Fruit fly (Drosophila melanogaster) whole organism, adult: ENCODE results near the gene CG3021.

Source experiments
- CG11617 ChIP-seq: fragments of 200-800 bp; sonication (Bioruptor generic); optimal IDR thresholded peaks from 2 replicates; lab custom pipeline; 2017; ENCODE audit warnings: mild to moderate bottlenecking, missing biosample characterization, missing genetic modification reagents, missing genetic modification characterization
- CG14711 ChIP-seq: fragments of 200-800 bp; sonication (Bioruptor generic); optimal IDR thresholded peaks from 2 replicates; lab custom pipeline; 2018; ENCODE audit warnings: missing biosample characterization, mild to moderate bottlenecking, missing genetic modification characterization, moderate library complexity
- CG1620 ChIP-seq: fragments of 200-800 bp; sonication (Bioruptor generic); optimal IDR thresholded peaks from 2 replicates; lab custom pipeline; 2016; ENCODE audit warnings: missing biosample characterization, missing genetic modification characterization
- CG33017 ChIP-seq: fragments of 200-800 bp; sonication (Bioruptor generic); optimal IDR thresholded peaks from 2 replicates; lab custom pipeline; 2018; ENCODE audit warnings: missing biosample characterization, mild to moderate bottlenecking, missing genetic modification characterization, moderate library complexity
- CG5204 ChIP-seq: fragments of 200-800 bp; sonication (Bioruptor generic); optimal IDR thresholded peaks from 2 replicates; lab custom pipeline; 2016; ENCODE audit warnings: missing biosample characterization, missing genetic modification characterization
- CG7045 ChIP-seq: fragments of 200-800 bp; sonication (Bioruptor generic); optimal IDR thresholded peaks from 2 replicates; lab custom pipeline; 2017; ENCODE audit warnings: missing biosample characterization, mild to moderate bottlenecking, missing genetic modification characterization
- CG7101 ChIP-seq: fragments of 200-800 bp; sonication (Bioruptor generic); optimal IDR thresholded peaks from 2 replicates; lab custom pipeline; 2018; ENCODE audit warnings: missing biosample characterization, mild to moderate bottlenecking, missing genetic modification characterization, moderate library complexity
- Clk ChIP-seq: fragments of 200-800 bp; sonication (Bioruptor generic); optimal IDR thresholded peaks from 2 replicates; lab custom pipeline; 2017; ENCODE audit warnings: missing biosample characterization, missing genetic modification characterization
- Crg-1 ChIP-seq: fragments of 200-800 bp; sonication (Bioruptor generic); optimal IDR thresholded peaks from 2 replicates; lab custom pipeline; 2016; ENCODE audit warnings: missing biosample characterization, missing genetic modification characterization
- Hr96 ChIP-seq: fragments of 200-800 bp; sonication (Bioruptor generic); optimal IDR thresholded peaks from 2 replicates; lab custom pipeline; 2016; ENCODE audit warnings: missing biosample characterization, missing genetic modification characterization
- bab1 ChIP-seq: fragments of 200-800 bp; sonication (Bioruptor generic); optimal IDR thresholded peaks from 3 replicates; lab custom pipeline; 2019; ENCODE audit warnings: missing biosample characterization, mild to moderate bottlenecking, missing genetic modification characterization, moderate library complexity
- cic ChIP-seq: fragments of 200-800 bp; sonication (Bioruptor generic); optimal IDR thresholded peaks from 2 replicates; lab custom pipeline; 2017; ENCODE audit warnings: missing biosample characterization, mild to moderate bottlenecking, missing genetic modification characterization, moderate library complexity
- toe ChIP-seq: fragments of 200-800 bp; sonication (Bioruptor generic); optimal IDR thresholded peaks from 2 replicates; lab custom pipeline; 2016; ENCODE audit warnings: missing biosample characterization, missing genetic modification characterization

DNA sequence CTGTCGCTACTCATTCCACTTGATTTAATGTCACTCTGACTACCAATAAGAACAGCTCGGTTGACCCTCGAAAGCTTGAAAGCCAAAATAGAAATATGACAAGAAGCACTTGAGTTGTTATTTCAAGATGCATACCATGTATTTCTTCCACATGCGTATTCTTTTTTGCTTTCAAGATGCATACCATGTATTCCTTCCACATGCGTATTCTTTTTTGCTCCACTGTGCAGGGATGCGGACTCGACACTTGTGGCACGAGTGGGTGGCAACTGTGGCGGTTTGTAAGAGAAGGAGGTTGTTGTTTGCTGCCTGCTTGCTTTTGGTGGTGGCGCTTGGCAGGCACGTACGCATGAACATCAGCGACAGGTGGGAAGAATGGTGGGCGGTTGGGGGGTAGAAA is 20.4 kb upstream of the CG3021 start:
- no peak for TF ChIP-seq Hr96 (GFP tag; lab: Kevin White, UChicago)
- TF ChIP-seq CG33017 (tag; lab: Kevin White, UChicago), result no peak
- TF ChIP-seq cic (GFP tag; lab: Kevin White, UChicago), result no peak
- no peak for TF ChIP-seq CG1620
- TF ChIP-seq Crg-1 (GFP tag; lab: Kevin White, UChicago), result no peak
- TF ChIP-seq CG14711 (tag; lab: Kevin White, UChicago), result no peak
- no peak for TF ChIP-seq bab1
- TF ChIP-seq CG7101, result no peak
- TF ChIP-seq CG5204 (GFP tag; lab: Kevin White, UChicago), result no peak
- TF ChIP-seq Clk, result no peak
- no peak for TF ChIP-seq CG11617
- TF ChIP-seq CG7045 (GFP tag; lab: Kevin White, UChicago), result no peak
- no peak for TF ChIP-seq toe (GFP tag; lab: Kevin White, UChicago)
